Worm (Caenorhabditis elegans) whole organism, L1 larva: ENCODE measurements around the gene Y37E11AM.4.

Experiments used
- pag-3 ChIP-seq: sonication (generic microtip); optimal IDR thresholded peaks from 2 replicates; lab custom pipeline; 2017; ENCODE audit warnings: missing genetic modification characterization, mild to moderate bottlenecking, missing compliant biosample characterization, antibody characterized with exemption, borderline replicate concordance; ENCODE audit not compliant: insufficient read depth
- zip-4 ChIP-seq: fragments of 200-800 bp; sonication (Bioruptor generic); optimal IDR thresholded peaks from 2 replicates; lab custom pipeline; 2018; ENCODE audit warnings: mild to moderate bottlenecking, missing genetic modification characterization, moderate library complexity, missing compliant biosample characterization

ce11 chrIV:3719057-3719456 lies 3.5 kb downstream of the Y37E11AM.4 start, which contains the start of gene Y37E11AM.3:
- TF ChIP-seq zip-4 (GFP tag; lab: Kevin White, UChicago) (no peak), pag-3 (tag; lab: Kevin White, UChicago) (no peak)
